Fruit fly (Drosophila melanogaster) whole organism, embryonic: Measurements from ENCODE around the gene Sfp78E.
A peak's percentile ranks its signal among the peaks of the same experiment; 100 is the strongest.

Experiments used
- Adf1 ChIP-seq: fragments of 200-800 bp; sonication (Bioruptor generic); IDR thresholded peaks from 2 replicates; pipeline ENCODE4 v1.3.6; 2022; ENCODE audit warnings: missing biosample characterization, missing genetic modification characterization
- CG10321 ChIP-seq: fragments of 200-800 bp; sonication (Bioruptor generic); IDR thresholded peaks from 2 replicates; pipeline ENCODE4 v1.3.6; 2022; ENCODE audit warnings: missing biosample characterization, missing genetic modification characterization
- CG11085 ChIP-seq: fragments of 200-800 bp; sonication (Bioruptor generic); IDR thresholded peaks from 2 replicates; pipeline ENCODE4 v1.3.6; 2022; ENCODE audit warnings: missing biosample characterization, missing genetic modification characterization
- CG11504 ChIP-seq: fragments of 200-800 bp; sonication (Bioruptor generic); optimal IDR thresholded peaks from 3 replicates; lab custom pipeline; 2019; ENCODE audit warnings: missing biosample characterization, mild to moderate bottlenecking, missing genetic modification characterization, moderate library complexity
- CG12104 ChIP-seq: fragments of 200-800 bp; sonication (Bioruptor generic); optimal IDR thresholded peaks from 3 replicates; lab custom pipeline; 2016; ENCODE audit warnings: missing biosample characterization, missing genetic modification characterization
- CG15601 ChIP-seq: fragments of 200-800 bp; sonication (Bioruptor generic); optimal IDR thresholded peaks from 3 replicates; lab custom pipeline; 2019; ENCODE audit warnings: missing biosample characterization, mild to moderate bottlenecking, missing genetic modification characterization, moderate library complexity
- CG18011 ChIP-seq: fragments of 200-800 bp; sonication (Bioruptor generic); optimal IDR thresholded peaks from 2 replicates; lab custom pipeline; 2017; ENCODE audit warnings: missing biosample characterization, missing genetic modification characterization, mild to moderate bottlenecking, moderate library complexity, missing genotype
- CG31365 ChIP-seq: fragments of 200-800 bp; sonication (Bioruptor generic); optimal IDR thresholded peaks from 2 replicates; lab custom pipeline; 2018; ENCODE audit warnings: missing biosample characterization, mild to moderate bottlenecking, missing genetic modification characterization
- CG4617 ChIP-seq: fragments of 200-800 bp; sonication (Bioruptor generic); optimal IDR thresholded peaks from 3 replicates; lab custom pipeline; 2016; ENCODE audit warnings: missing biosample characterization, missing genetic modification characterization, borderline replicate concordance
- CG6175 ChIP-seq: fragments of 200-800 bp; sonication (Bioruptor generic); IDR thresholded peaks from 3 replicates; pipeline ENCODE4 v1.3.6; 2022; ENCODE audit warnings: missing biosample characterization, missing genetic modification characterization
- CG6254 ChIP-seq: fragments of 200-800 bp; sonication (Bioruptor generic); optimal IDR thresholded peaks from 3 replicates; lab custom pipeline; 2017; ENCODE audit warnings: mild to moderate bottlenecking, missing biosample characterization, missing genetic modification reagents, missing genetic modification characterization
- CG6683 ChIP-seq: fragments of 200-800 bp; sonication (Bioruptor generic); optimal IDR thresholded peaks from 2 replicates; lab custom pipeline; 2017; ENCODE audit warnings: missing biosample characterization, mild to moderate bottlenecking, missing genetic modification characterization, missing genetic modification reagents
- CG6765 ChIP-seq: fragments of 200-800 bp; sonication (Bioruptor generic); optimal IDR thresholded peaks from 3 replicates; lab custom pipeline; 2017; ENCODE audit warnings: missing biosample characterization, mild to moderate bottlenecking, missing genetic modification characterization
- CG8359 ChIP-seq: fragments of 200-800 bp; sonication (Bioruptor generic); optimal IDR thresholded peaks from 2 replicates; lab custom pipeline; 2017; ENCODE audit warnings: missing biosample characterization, mild to moderate bottlenecking, missing genetic modification characterization, borderline replicate concordance
- D19B ChIP-seq: fragments of 200-800 bp; sonication (Bioruptor generic); optimal IDR thresholded peaks from 2 replicates; lab custom pipeline; 2017; ENCODE audit warnings: missing biosample characterization, mild to moderate bottlenecking, missing genetic modification characterization
- Dp ChIP-seq: fragments of 200-800 bp; sonication (Bioruptor generic); optimal IDR thresholded peaks from 2 replicates; lab custom pipeline; 2018; ENCODE audit warnings: missing biosample characterization, mild to moderate bottlenecking, missing genetic modification characterization, moderate library complexity
- Dref ChIP-seq: fragments of 200-800 bp; sonication (Bioruptor generic); IDR thresholded peaks from 2 replicates; pipeline ENCODE4 v1.3.6; 2022; ENCODE audit warnings: missing biosample characterization, missing genetic modification characterization
- Lhr ChIP-seq: fragments of 200-800 bp; sonication (Bioruptor generic); optimal IDR thresholded peaks from 3 replicates; lab custom pipeline; 2017; ENCODE audit warnings: mild to moderate bottlenecking, missing biosample characterization, missing genetic modification reagents, missing genetic modification characterization
- Meics ChIP-seq: fragments of 200-800 bp; sonication (Bioruptor generic); optimal IDR thresholded peaks from 2 replicates; lab custom pipeline; 2017; ENCODE audit warnings: missing biosample characterization, mild to moderate bottlenecking, missing genetic modification characterization
- Mrtf ChIP-seq: fragments of 200-800 bp; sonication (Bioruptor generic); IDR thresholded peaks from 3 replicates; pipeline ENCODE4 v1.3.6; 2022; ENCODE audit warnings: missing biosample characterization, missing genetic modification characterization
- NC2α ChIP-seq: fragments of 200-800 bp; sonication (Bioruptor generic); optimal IDR thresholded peaks from 2 replicates; lab custom pipeline; 2016; ENCODE audit warnings: missing biosample characterization, missing genetic modification characterization
- NK7.1 ChIP-seq: fragments of 200-800 bp; sonication (Bioruptor generic); optimal IDR thresholded peaks from 3 replicates; lab custom pipeline; 2016; ENCODE audit warnings: missing biosample characterization, missing genetic modification characterization
- Neu2 ChIP-seq: fragments of 200-800 bp; sonication (Bioruptor generic); optimal IDR thresholded peaks from 3 replicates; lab custom pipeline; 2016; ENCODE audit warnings: missing biosample characterization, missing genetic modification characterization, borderline replicate concordance
- Spps ChIP-seq: fragments of 200-800 bp; sonication (Bioruptor generic); optimal IDR thresholded peaks from 2 replicates; lab custom pipeline; 2018; ENCODE audit warnings: missing biosample characterization, mild to moderate bottlenecking, missing genetic modification characterization
- Sry-β ChIP-seq: fragments of 200-800 bp; sonication (Bioruptor generic); optimal IDR thresholded peaks from 2 replicates; lab custom pipeline; 2018; ENCODE audit warnings: missing biosample characterization, mild to moderate bottlenecking, missing genetic modification characterization, moderate library complexity
- Ssrp ChIP-seq: fragments of 200-800 bp; sonication (Bioruptor generic); optimal IDR thresholded peaks from 2 replicates; lab custom pipeline; 2018; ENCODE audit warnings: missing biosample characterization, mild to moderate bottlenecking, missing genetic modification characterization, moderate library complexity
- Usf ChIP-seq: fragments of 200-800 bp; sonication (Bioruptor generic); optimal IDR thresholded peaks from 2 replicates; lab custom pipeline; 2017; ENCODE audit warnings: missing genotype, missing biosample characterization, missing genetic modification characterization
- Xbp1 ChIP-seq: fragments of 200-800 bp; sonication (Bioruptor generic); optimal IDR thresholded peaks from 3 replicates; lab custom pipeline; 2016; ENCODE audit warnings: missing biosample characterization, mild to moderate bottlenecking, missing genetic modification characterization
- Xrp1 ChIP-seq: fragments of 200-800 bp; sonication (Bioruptor generic); IDR thresholded peaks from 2 replicates; pipeline ENCODE4 v1.3.6; 2022; ENCODE audit warnings: missing biosample characterization, missing genetic modification characterization
- ab ChIP-seq: fragments of 200-800 bp; sonication (Bioruptor generic); optimal IDR thresholded peaks from 2 replicates; lab custom pipeline; 2016; ENCODE audit warnings: missing biosample characterization, missing genetic modification characterization
- chif ChIP-seq, 2 experiments: fragments of 200-800 bp; sonication (Bioruptor generic); optimal IDR thresholded peaks; 3 replicates each; lab custom pipeline; 2016; ENCODE audit warnings: missing biosample characterization in 2 of 2, missing genetic modification characterization in 2 of 2
- fd64A ChIP-seq: fragments of 200-800 bp; sonication (Bioruptor generic); optimal IDR thresholded peaks from 3 replicates; lab custom pipeline; 2018; ENCODE audit warnings: missing biosample characterization, mild to moderate bottlenecking, missing genetic modification characterization
- gce ChIP-seq: fragments of 200-800 bp; sonication (Bioruptor generic); IDR thresholded peaks from 3 replicates; pipeline ENCODE4 v1.3.6; 2022; ENCODE audit warnings: missing biosample characterization, missing genetic modification characterization
- gem ChIP-seq: fragments of 200-800 bp; sonication (Bioruptor generic); optimal IDR thresholded peaks from 2 replicates; lab custom pipeline; 2019; ENCODE audit warnings: missing biosample characterization, mild to moderate bottlenecking, missing genetic modification characterization, moderate library complexity
- grn ChIP-seq: fragments of 200-800 bp; sonication (Bioruptor generic); optimal IDR thresholded peaks from 3 replicates; lab custom pipeline; 2017; ENCODE audit warnings: missing biosample characterization, missing genetic modification characterization
- kay ChIP-seq: fragments of 200-800 bp; sonication (Bioruptor generic); optimal IDR thresholded peaks from 2 replicates; lab custom pipeline; 2016; ENCODE audit warnings: missing biosample characterization, missing genetic modification characterization
- klu ChIP-seq: fragments of 200-800 bp; sonication (Bioruptor generic); IDR thresholded peaks from 2 replicates; pipeline ENCODE4 v1.3.6; 2022; ENCODE audit warnings: missing biosample characterization, missing genetic modification characterization
- lbe ChIP-seq: fragments of 200-800 bp; sonication (Bioruptor generic); optimal IDR thresholded peaks from 2 replicates; lab custom pipeline; 2016; ENCODE audit warnings: missing biosample characterization, mild to moderate bottlenecking, missing genetic modification characterization
- lola ChIP-seq, 3 experiments: fragments of >200 bp in 2 of 3; fragments of 200-800 bp in 1 of 3; sonication (Bioruptor generic) in 1 of 3; optimal IDR thresholded peaks; 2 replicates each; lab custom pipeline; 2017 to 2019; ENCODE audit warnings: missing biosample characterization in 3 of 3, missing genetic modification characterization in 3 of 3, mild to moderate bottlenecking in 1 of 3, moderate library complexity in 1 of 3
- maf-S ChIP-seq: fragments of 200-800 bp; sonication (Bioruptor generic); optimal IDR thresholded peaks from 2 replicates; lab custom pipeline; 2016; ENCODE audit warnings: missing biosample characterization, missing genetic modification characterization
- nau ChIP-seq: fragments of 200-800 bp; sonication (Bioruptor generic); optimal IDR thresholded peaks from 3 replicates; lab custom pipeline; 2017; ENCODE audit warnings: missing biosample characterization, mild to moderate bottlenecking, missing genetic modification characterization, missing genetic modification reagents
- onecut ChIP-seq: fragments of 200-800 bp; sonication (Bioruptor generic); IDR thresholded peaks from 2 replicates; pipeline ENCODE4 v1.3.6; 2022; ENCODE audit warnings: missing biosample characterization, missing genetic modification characterization
- prd ChIP-seq, 3 experiments: fragments of >200 bp in 2 of 3; fragments of 200-800 bp in 1 of 3; sonication (Bioruptor generic) in 1 of 3; optimal IDR thresholded peaks in 2 of 3; IDR thresholded peaks in 1 of 3; 2 replicates in 2 of 3; 3 replicates in 1 of 3; pipeline versions ENCODE4 v1.3.6 to Lab custom; 2017 to 2022; ENCODE audit warnings: missing biosample characterization in 1 of 3, missing genetic modification characterization in 1 of 3
- ro ChIP-seq: fragments of 200-800 bp; sonication (Bioruptor generic); IDR thresholded peaks from 2 replicates; pipeline ENCODE4 v1.3.6; 2022; ENCODE audit warnings: missing biosample characterization, missing genetic modification characterization
- sqz ChIP-seq: fragments of 200-800 bp; sonication (Bioruptor generic); optimal IDR thresholded peaks from 3 replicates; lab custom pipeline; 2018; ENCODE audit warnings: missing biosample characterization, mild to moderate bottlenecking, missing genetic modification characterization
- tna ChIP-seq: fragments of 200-800 bp; sonication (Bioruptor generic); IDR thresholded peaks from 2 replicates; pipeline ENCODE4 v1.3.6; 2022; ENCODE audit warnings: missing biosample characterization, missing genetic modification characterization; ENCODE audit not compliant: partially characterized antibody
- usp ChIP-seq: fragments of >200 bp; optimal IDR thresholded peaks from 2 replicates; lab custom pipeline; 2017; ENCODE audit warnings: missing biosample characterization, missing genetic modification characterization
- wek ChIP-seq: fragments of 200-800 bp; sonication (Bioruptor generic); optimal IDR thresholded peaks from 3 replicates; lab custom pipeline; 2018; ENCODE audit warnings: missing biosample characterization, mild to moderate bottlenecking, missing genetic modification characterization, moderate library complexity
- zen2 ChIP-seq: fragments of 200-800 bp; sonication (Bioruptor generic); IDR thresholded peaks from 3 replicates; pipeline ENCODE4 v1.3.6; 2022; ENCODE audit warnings: missing biosample characterization, missing genetic modification characterization; ENCODE audit not compliant: partially characterized antibody
- zfh1 ChIP-seq: fragments of 200-800 bp; sonication (Bioruptor generic); IDR thresholded peaks from 3 replicates; pipeline ENCODE4 v1.3.6; 2022; ENCODE audit warnings: missing biosample characterization, missing genetic modification characterization

The Sfp78E gene

DNA sequence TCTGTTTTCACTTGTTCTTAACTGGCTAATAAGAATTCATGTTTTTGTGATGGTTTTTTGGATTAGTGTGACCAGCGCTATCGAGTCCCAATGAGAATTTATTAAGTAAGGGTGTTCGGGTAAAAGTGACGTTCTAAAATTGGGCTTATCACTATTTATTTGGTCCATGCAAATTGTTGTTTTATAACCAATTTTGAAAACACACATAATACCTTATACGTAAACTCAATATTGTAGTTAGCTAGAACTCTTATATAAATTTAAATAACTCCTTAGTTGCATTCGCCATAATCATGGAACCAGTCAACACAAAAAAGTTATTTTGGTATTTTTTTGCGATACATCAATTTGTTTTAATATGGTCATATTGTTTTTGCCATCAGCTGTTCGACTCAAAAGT is 4.2 kb downstream of the Sfp78E start, which contains the start of the genes Als2 and CG11248 (continued):
- TF ChIP-seq CG31365 (tag; lab: Kevin White, UChicago) (no peak), D19B (no peak), CG10321 (GFP tag; lab: Robert Waterston, UW) (no peak), wek (GFP tag; lab: Kevin White, UChicago) (peak; percentile 90), CG15601 (tag; lab: Kevin White, UChicago) (peak; percentile 69), tna (GFP tag; lab: Robert Waterston, UW) (no peak), CG11085 (no peak), Neu2 (GFP tag; lab: Kevin White, UChicago) (no peak), CG6683 (GFP tag; lab: Kevin White, UChicago) (no peak), Mrtf (GFP tag; lab: Robert Waterston, UW) (no peak), Dref (GFP tag; lab: Robert Waterston, UW) (no peak), Ssrp (peak; percentile 80), zen2 (no peak), gem (tag; lab: Kevin White, UChicago) (peak; percentile 90), CG6175 (GFP tag; lab: Robert Waterston, UW) (no peak), grn (GFP tag; lab: Kevin White, UChicago) (no peak), gce (GFP tag; lab: Robert Waterston, UW) (0 out of 3 replicates have a peak, but pooled peaks have one; percentile 17), CG8359 (no peak), Sry-β (peak; percentile 61), nau (GFP tag; lab: Kevin White, UChicago) (no peak), Meics (GFP tag; lab: Kevin White, UChicago) (peak; percentile 69), Lhr (peak; percentile 71), klu (GFP tag; lab: Robert Waterston, UW) (peak; percentile 20; the same call in 1 of the 2 replicates), CG12104 (peak; percentile 35), chif (GFP tag; optimal IDR thresholded peaks at IDR 0.05; lab: Kevin White, UChicago) (peak; percentile 27 to 84), ro (GFP tag; lab: Robert Waterston, UW) (no peak), lola (GFP tag; optimal IDR thresholded peaks at IDR 0.05; lab: Kevin White, UChicago) (peak in 1 of 3 experiments; percentile 82), zfh1 (GFP tag; lab: Robert Waterston, UW) (0 out of 3 replicates have a peak, but pooled peaks have one; percentile 47), ab (no peak), usp (GFP tag; lab: Kevin White, UChicago) (no peak), CG6765 (GFP tag; lab: Kevin White, UChicago) (no peak), onecut (no peak), Xrp1 (GFP tag; lab: Robert Waterston, UW) (peak; percentile 77; the same call in 1 of the 2 replicates), Xbp1 (GFP tag; lab: Kevin White, UChicago) (peak; percentile 86), NK7.1 (GFP tag; lab: Kevin White, UChicago) (peak; percentile 20), maf-S (peak; percentile 60), kay (peak; percentile 49), fd64A (GFP tag; lab: Kevin White, UChicago) (no peak), CG4617 (GFP tag; lab: Kevin White, UChicago) (peak; percentile 83), lbe (GFP tag; lab: Kevin White, UChicago) (no peak), Adf1 (GFP tag; lab: Robert Waterston, UW) (peak; percentile 24; the same call in 1 of the 2 replicates), prd (optimal IDR thresholded peaks at IDR 0.05; lab: Kevin White, UChicago) (no peak), prd (GFP tag; IDR thresholded peaks at IDR 0.05; lab: Robert Waterston, UW) (peak; percentile 84), CG6254 (GFP tag; lab: Kevin White, UChicago) (no peak), Dp (no peak), Usf (GFP tag; lab: Kevin White, UChicago) (peak; percentile 52), CG11504 (no peak), CG18011 (GFP tag; lab: Kevin White, UChicago) (no peak), sqz (no peak), Spps (tag; lab: Kevin White, UChicago) (peak; percentile 53), NC2α (GFP tag; lab: Kevin White, UChicago) (no peak)
